Worm (Caenorhabditis elegans) whole organism, L4/young adult: ENCODE data around the gene twk-31.

Source experiments
- W03F9.2 ChIP-seq: fragments of 150-350 bp; optimal IDR thresholded peaks from 2 replicates; lab custom pipeline; 2014; ENCODE audit warnings: missing biosample characterization, missing genetic modification characterization
- dao-5 ChIP-seq: sonication (generic microtip); optimal IDR thresholded peaks from 2 replicates; lab custom pipeline; 2016; ENCODE audit warnings: missing genotype, missing genetic modification characterization, moderate library complexity, missing compliant biosample characterization
- him-1 ChIP-seq: sonication (generic microtip); optimal IDR thresholded peaks from 2 replicates; lab custom pipeline; 2016; ENCODE audit warnings: missing genotype, missing genetic modification reagents, missing genetic modification characterization, missing compliant biosample characterization

twk-31 gene

ce11 chrIII:11448330-11448729 is 37.9 kb downstream of the twk-31 start:
- TF ChIP-seq him-1 (tag; lab: Kevin White, UChicago) (no peak), W03F9.2 (tag; lab: Kevin White, UChicago) (no peak), dao-5 (no peak)

- no peak for TF ChIP-seq him-1 (tag; lab: Kevin White, UChicago)
- TF ChIP-seq W03F9.2 (tag; lab: Kevin White, UChicago), result no peak
- TF ChIP-seq dao-5, result no peak
Measured at ce11 chrIII:11451380-11451779, 40.9 kb downstream of the twk-31 start.

ce11 chrIII:11452530-11452929 is 42.1 kb downstream of the twk-31 start:
- no peak for TF ChIP-seq him-1 (tag; lab: Kevin White, UChicago)
- TF ChIP-seq dao-5, result no peak
- TF ChIP-seq W03F9.2 (tag; lab: Kevin White, UChicago), result no peak

ce11 chrIII:11453970-11454369 is 43.5 kb downstream of the twk-31 start:
- TF ChIP-seq dao-5, result no peak
- no peak for TF ChIP-seq him-1 (tag; lab: Kevin White, UChicago)
- no peak for TF ChIP-seq W03F9.2 (tag; lab: Kevin White, UChicago)

ce11 chrIII:11456577-11456976 is 46.1 kb downstream of the twk-31 start, which contains the start of gene plr-1:
Gene plr-1, plus strand, starts transcription at chrIII:11456877.
- TF ChIP-seq W03F9.2 (tag; lab: Kevin White, UChicago), result no peak
- TF ChIP-seq dao-5, result no peak
- no peak for TF ChIP-seq him-1 (tag; lab: Kevin White, UChicago)

- no peak for TF ChIP-seq W03F9.2 (tag; lab: Kevin White, UChicago)
- TF ChIP-seq him-1 (tag; lab: Kevin White, UChicago), result no peak
- TF ChIP-seq dao-5, result no peak
Measured at ce11 chrIII:11457911-11458310, 47.4 kb downstream of the twk-31 start.

ce11 chrIII:11459041-11459440 is 48.6 kb downstream of the twk-31 start:
- no peak for TF ChIP-seq him-1 (tag; lab: Kevin White, UChicago)
- no peak for TF ChIP-seq dao-5
- no peak for TF ChIP-seq W03F9.2 (tag; lab: Kevin White, UChicago)

- TF ChIP-seq W03F9.2 (tag; lab: Kevin White, UChicago) (no peak), him-1 (tag; lab: Kevin White, UChicago) (no peak), dao-5 (no peak)
Measured at ce11 chrIII:11459802-11460201, 49.3 kb downstream of the twk-31 start.

ce11 chrIII:11462332-11462731 is 51.9 kb downstream of the twk-31 start:
- TF ChIP-seq him-1 (tag; lab: Kevin White, UChicago), result no peak

ce11 chrIII:11463726-11464125 is 53.2 kb downstream of the twk-31 start:
- no peak for TF ChIP-seq W03F9.2 (tag; lab: Kevin White, UChicago)

- no peak for TF ChIP-seq him-1 (tag; lab: Kevin White, UChicago)
- TF ChIP-seq dao-5, result no peak
- no peak for TF ChIP-seq W03F9.2 (tag; lab: Kevin White, UChicago)
Measured at ce11 chrIII:11465394-11465948, 55.0 kb downstream of the twk-31 start.

ce11 chrIII:11466420-11467188 is 56.1 kb downstream of the twk-31 start:
- TF ChIP-seq W03F9.2 (tag; lab: Kevin White, UChicago), result no peak
- no peak for TF ChIP-seq dao-5
- no peak for TF ChIP-seq him-1 (tag; lab: Kevin White, UChicago)

- TF ChIP-seq him-1 (tag; lab: Kevin White, UChicago), result no peak
- TF ChIP-seq dao-5, result no peak
- TF ChIP-seq W03F9.2 (tag; lab: Kevin White, UChicago), result no peak
Measured at ce11 chrIII:11467631-11468481, 57.4 kb downstream of the twk-31 start.

ce11 chrIII:11470311-11470858 is 59.9 kb downstream of the twk-31 start, which contains the start of gene bed-2:
Gene bed-2, minus strand, starts transcription at chrIII:11470808.
- TF ChIP-seq dao-5, result no peak
- TF ChIP-seq him-1 (tag; lab: Kevin White, UChicago), result no peak
- TF ChIP-seq W03F9.2 (tag; lab: Kevin White, UChicago), result no peak
